Worm (Caenorhabditis elegans): ENCODE data around the gene Y11D7A.19.

- TF ChIP-seq lin-39 (tag; optimal IDR thresholded peaks at IDR 0.05): no peak
- TF ChIP-seq unc-55 (GFP tag; optimal IDR thresholded peaks at IDR 0.05): no peak
- no peak for TF ChIP-seq ztf-4 (tag; optimal IDR thresholded peaks at IDR 0.05)
- TF ChIP-seq aly-2 (tag; optimal IDR thresholded peaks at IDR 0.05): no peak
- TF ChIP-seq nhr-6 (tag; optimal IDR thresholded peaks at IDR 0.05): no peak
- TF ChIP-seq egl-27 (tag; optimal IDR thresholded peaks at IDR 0.05): no peak
- TF ChIP-seq nhr-21 (tag; optimal IDR thresholded peaks at IDR 0.05): no peak
- no peak for TF ChIP-seq dmd-4 (tag; optimal IDR thresholded peaks at IDR 0.05)
- TF ChIP-seq elt-3 (tag; optimal IDR thresholded peaks at IDR 0.05): no peak
Measured at ce11 chrIV:9274008-9274529, 7.7 kb upstream of the Y11D7A.19 start, which contains the start of gene nmy-3.

Data from whole organism, L2 larva.